Fruit fly (Drosophila melanogaster) whole organism, embryonic: Measurements from ENCODE around the gene ScpX.

Experiments used
- Atf-2 ChIP-seq: fragments of 200-800 bp; sonication (Bioruptor generic); optimal IDR thresholded peaks from 2 replicates; lab custom pipeline; 2016; ENCODE audit warnings: missing biosample characterization, missing genetic modification characterization
- Atf3 ChIP-seq: fragments of 200-800 bp; sonication (Bioruptor generic); optimal IDR thresholded peaks from 3 replicates; lab custom pipeline; 2016; ENCODE audit warnings: missing biosample characterization, missing genetic modification characterization
- B-H2 ChIP-seq: fragments of 200-800 bp; sonication (Bioruptor generic); optimal IDR thresholded peaks from 2 replicates; lab custom pipeline; 2018; ENCODE audit warnings: missing biosample characterization, mild to moderate bottlenecking, missing genetic modification characterization
- CG10431 ChIP-seq: fragments of 200-800 bp; sonication (Bioruptor generic); optimal IDR thresholded peaks from 3 replicates; lab custom pipeline; 2018; ENCODE audit warnings: missing biosample characterization, mild to moderate bottlenecking, missing genetic modification characterization
- CG10543 ChIP-seq: fragments of 200-800 bp; sonication (Bioruptor generic); optimal IDR thresholded peaks from 3 replicates; lab custom pipeline; 2017; ENCODE audit warnings: missing biosample characterization, mild to moderate bottlenecking, missing genetic modification characterization, moderate library complexity
- CG11456 ChIP-seq: fragments of 200-800 bp; sonication (Bioruptor generic); IDR thresholded peaks from 3 replicates; pipeline ENCODE4 v1.3.6; 2022; ENCODE audit warnings: missing biosample characterization, missing genetic modification characterization
- CG12659 ChIP-seq: fragments of 200-800 bp; sonication (Bioruptor generic); optimal IDR thresholded peaks from 3 replicates; lab custom pipeline; 2017; ENCODE audit warnings: mild to moderate bottlenecking, missing biosample characterization, missing genetic modification reagents, missing genetic modification characterization
- CG12744 ChIP-seq: fragments of 200-800 bp; sonication (Bioruptor generic); optimal IDR thresholded peaks from 2 replicates; lab custom pipeline; 2016; ENCODE audit warnings: missing biosample characterization, missing genetic modification characterization
- CG12942 ChIP-seq: fragments of 200-800 bp; sonication (Bioruptor generic); optimal IDR thresholded peaks from 3 replicates; lab custom pipeline; 2016; ENCODE audit warnings: missing biosample characterization, missing genetic modification characterization
- CG13287 ChIP-seq: fragments of 200-800 bp; sonication (Bioruptor generic); IDR thresholded peaks from 2 replicates; pipeline ENCODE4 v1.3.6; 2022; ENCODE audit warnings: missing biosample characterization, missing genetic modification characterization; ENCODE audit not compliant: partially characterized antibody
- CG14014 ChIP-seq: fragments of 200-800 bp; sonication (Bioruptor generic); IDR thresholded peaks from 2 replicates; pipeline ENCODE4 v1.3.6; 2022; ENCODE audit warnings: missing biosample characterization, missing genetic modification characterization
- CG15011 ChIP-seq: fragments of 200-800 bp; sonication (Bioruptor generic); optimal IDR thresholded peaks from 3 replicates; lab custom pipeline; 2018; ENCODE audit warnings: missing biosample characterization, mild to moderate bottlenecking, missing genetic modification characterization
- CG15601 ChIP-seq: fragments of 200-800 bp; sonication (Bioruptor generic); optimal IDR thresholded peaks from 3 replicates; lab custom pipeline; 2019; ENCODE audit warnings: missing biosample characterization, mild to moderate bottlenecking, missing genetic modification characterization, moderate library complexity
- CG16863 ChIP-seq: fragments of 200-800 bp; sonication (Bioruptor generic); optimal IDR thresholded peaks from 3 replicates; lab custom pipeline; 2016; ENCODE audit warnings: missing biosample characterization, missing genetic modification characterization
- CG17385 ChIP-seq: fragments of 200-800 bp; sonication (Bioruptor generic); optimal IDR thresholded peaks from 3 replicates; lab custom pipeline; 2018; ENCODE audit warnings: missing biosample characterization, mild to moderate bottlenecking, missing genetic modification characterization
- CG3065 ChIP-seq: fragments of 200-800 bp; sonication (Bioruptor generic); optimal IDR thresholded peaks from 2 replicates; lab custom pipeline; 2016; ENCODE audit warnings: missing biosample characterization, missing genetic modification characterization
- CG3995 ChIP-seq: fragments of 200-800 bp; sonication (Bioruptor generic); optimal IDR thresholded peaks from 3 replicates; lab custom pipeline; 2016; ENCODE audit warnings: missing biosample characterization, missing genetic modification characterization
- CG4617 ChIP-seq: fragments of 200-800 bp; sonication (Bioruptor generic); optimal IDR thresholded peaks from 3 replicates; lab custom pipeline; 2016; ENCODE audit warnings: missing biosample characterization, missing genetic modification characterization, borderline replicate concordance
- CG4730 ChIP-seq: fragments of 200-800 bp; sonication (Bioruptor generic); IDR thresholded peaks from 2 replicates; pipeline ENCODE4 v1.3.6; 2022; ENCODE audit warnings: missing biosample characterization, missing genetic modification characterization
- CG6254 ChIP-seq: fragments of 200-800 bp; sonication (Bioruptor generic); optimal IDR thresholded peaks from 3 replicates; lab custom pipeline; 2017; ENCODE audit warnings: mild to moderate bottlenecking, missing biosample characterization, missing genetic modification reagents, missing genetic modification characterization
- CG6654 ChIP-seq: fragments of 200-800 bp; sonication (Bioruptor generic); optimal IDR thresholded peaks from 2 replicates; lab custom pipeline; 2017; ENCODE audit warnings: missing biosample characterization, mild to moderate bottlenecking, missing genetic modification characterization
- CG6689 ChIP-seq: fragments of 200-800 bp; sonication (Bioruptor generic); IDR thresholded peaks from 2 replicates; pipeline ENCODE4 v1.3.6; 2022; ENCODE audit warnings: missing biosample characterization, missing genetic modification characterization
- CG8281 ChIP-seq: fragments of 200-800 bp; sonication (Bioruptor generic); optimal IDR thresholded peaks from 2 replicates; lab custom pipeline; 2018; ENCODE audit warnings: missing biosample characterization, mild to moderate bottlenecking, missing genetic modification characterization, moderate library complexity
- CG9727 ChIP-seq: fragments of 200-800 bp; sonication (Bioruptor generic); optimal IDR thresholded peaks from 3 replicates; lab custom pipeline; 2017; ENCODE audit warnings: missing biosample characterization, mild to moderate bottlenecking, missing genetic modification characterization
- Chrac-16 ChIP-seq: fragments of 200-800 bp; sonication (Bioruptor generic); optimal IDR thresholded peaks from 3 replicates; lab custom pipeline; 2016; ENCODE audit warnings: missing biosample characterization, missing genetic modification characterization
- D ChIP-seq, 2 experiments: fragments of 200-800 bp in 1 of 2; fragments of >200 bp in 1 of 2; sonication (Bioruptor generic) in 1 of 2; optimal IDR thresholded peaks; 2 replicates in 1 of 2; 3 replicates in 1 of 2; lab custom pipeline; 2017; ENCODE audit warnings: mild to moderate bottlenecking in 1 of 2, missing biosample characterization in 1 of 2, missing genetic modification characterization in 1 of 2, missing genetic modification reagents in 1 of 2
- D19A ChIP-seq: fragments of 200-800 bp; optimal IDR thresholded peaks from 3 replicates; lab custom pipeline; 2019; ENCODE audit warnings: missing biosample characterization, mild to moderate bottlenecking, missing genetic modification characterization, moderate library complexity
- Dip3 ChIP-seq: fragments of 200-800 bp; sonication (Bioruptor generic); optimal IDR thresholded peaks from 3 replicates; lab custom pipeline; 2016; ENCODE audit warnings: missing biosample characterization, missing genetic modification characterization
- Fer2 ChIP-seq: fragments of 200-800 bp; sonication (Bioruptor generic); optimal IDR thresholded peaks from 2 replicates; lab custom pipeline; 2018; ENCODE audit warnings: missing biosample characterization, mild to moderate bottlenecking, missing genetic modification characterization, moderate library complexity
- HHEX ChIP-seq: fragments of 200-800 bp; sonication (Bioruptor generic); optimal IDR thresholded peaks from 3 replicates; lab custom pipeline; 2017; ENCODE audit warnings: missing biosample characterization, mild to moderate bottlenecking, missing genetic modification characterization, missing genetic modification reagents
- HLH54F ChIP-seq: fragments of 200-800 bp; sonication (Bioruptor generic); optimal IDR thresholded peaks from 3 replicates; lab custom pipeline; 2016; ENCODE audit warnings: missing biosample characterization, missing genetic modification characterization
- Hand ChIP-seq: fragments of 200-800 bp; sonication (Bioruptor generic); optimal IDR thresholded peaks from 2 replicates; lab custom pipeline; 2017; ENCODE audit warnings: mild to moderate bottlenecking, missing biosample characterization, missing genetic modification reagents, missing genetic modification characterization
- NFAT ChIP-seq: fragments of 200-800 bp; sonication (Bioruptor generic); IDR thresholded peaks from 2 replicates; pipeline ENCODE4 v1.3.6; 2022; ENCODE audit warnings: missing biosample characterization, missing genetic modification characterization
- Side ChIP-seq: fragments of 200-800 bp; sonication (Bioruptor generic); optimal IDR thresholded peaks from 2 replicates; lab custom pipeline; 2016; ENCODE audit warnings: missing biosample characterization, missing genetic modification characterization
- Taf1 ChIP-seq: fragments of 200-800 bp; sonication (Bioruptor generic); IDR thresholded peaks from 2 replicates; pipeline ENCODE4 v1.3.6; 2022; ENCODE audit warnings: missing biosample characterization, missing genetic modification characterization
- ara ChIP-seq: fragments of 200-800 bp; sonication (Bioruptor generic); IDR thresholded peaks from 2 replicates; pipeline ENCODE4 v1.3.6; 2022; ENCODE audit warnings: missing biosample characterization, missing genetic modification characterization
- bab2 ChIP-seq: fragments of 200-800 bp; sonication (Bioruptor generic); optimal IDR thresholded peaks from 2 replicates; lab custom pipeline; 2016; ENCODE audit warnings: missing biosample characterization, missing genetic modification characterization
- dpn ChIP-seq, 2 experiments: fragments of 200-800 bp; sonication (Bioruptor generic); optimal IDR thresholded peaks; 3 replicates each; lab custom pipeline; 2016; ENCODE audit warnings: missing biosample characterization in 2 of 2, missing genetic modification characterization in 2 of 2
- ems ChIP-seq: fragments of 200-800 bp; sonication (Bioruptor generic); optimal IDR thresholded peaks from 3 replicates; lab custom pipeline; 2016; ENCODE audit warnings: missing biosample characterization, missing genetic modification characterization
- nmo ChIP-seq: fragments of 200-800 bp; sonication (Bioruptor generic); optimal IDR thresholded peaks from 2 replicates; lab custom pipeline; 2018; ENCODE audit warnings: missing biosample characterization, mild to moderate bottlenecking, missing genetic modification characterization, moderate library complexity
- odd ChIP-seq: fragments of 200-800 bp; sonication (Bioruptor generic); optimal IDR thresholded peaks from 2 replicates; lab custom pipeline; 2017; ENCODE audit warnings: missing biosample characterization, mild to moderate bottlenecking, missing genetic modification characterization
- pb ChIP-seq: fragments of 200-800 bp; sonication (Bioruptor generic); optimal IDR thresholded peaks from 3 replicates; lab custom pipeline; 2016; ENCODE audit warnings: missing biosample characterization, missing genetic modification characterization
- psq ChIP-seq: fragments of 200-800 bp; sonication (Bioruptor generic); optimal IDR thresholded peaks from 2 replicates; lab custom pipeline; 2017; ENCODE audit warnings: missing biosample characterization, missing genetic modification characterization
- salm ChIP-seq: fragments of 200-800 bp; sonication (Bioruptor generic); optimal IDR thresholded peaks from 2 replicates; lab custom pipeline; 2018; ENCODE audit warnings: missing biosample characterization, mild to moderate bottlenecking, missing genetic modification characterization
- sd ChIP-seq: fragments of 200-800 bp; sonication (Bioruptor generic); optimal IDR thresholded peaks from 3 replicates; lab custom pipeline; 2018; ENCODE audit warnings: missing biosample characterization, mild to moderate bottlenecking, missing genetic modification characterization, moderate library complexity
- sima ChIP-seq: fragments of 200-800 bp; sonication (Bioruptor generic); optimal IDR thresholded peaks from 2 replicates; lab custom pipeline; 2016; ENCODE audit warnings: missing biosample characterization, missing genetic modification characterization
- stc ChIP-seq: fragments of 200-800 bp; sonication (Bioruptor generic); IDR thresholded peaks from 2 replicates; pipeline ENCODE4 v1.3.6; 2022; ENCODE audit warnings: missing biosample characterization, missing genetic modification characterization
- tap ChIP-seq: fragments of 200-800 bp; optimal IDR thresholded peaks from 3 replicates; lab custom pipeline; 2019; ENCODE audit warnings: missing biosample characterization, mild to moderate bottlenecking, missing genetic modification characterization, moderate library complexity
- trem ChIP-seq: fragments of 200-800 bp; optimal IDR thresholded peaks from 3 replicates; lab custom pipeline; 2019; ENCODE audit warnings: missing biosample characterization, mild to moderate bottlenecking, missing genetic modification characterization, moderate library complexity

Gene ScpX

DNA sequence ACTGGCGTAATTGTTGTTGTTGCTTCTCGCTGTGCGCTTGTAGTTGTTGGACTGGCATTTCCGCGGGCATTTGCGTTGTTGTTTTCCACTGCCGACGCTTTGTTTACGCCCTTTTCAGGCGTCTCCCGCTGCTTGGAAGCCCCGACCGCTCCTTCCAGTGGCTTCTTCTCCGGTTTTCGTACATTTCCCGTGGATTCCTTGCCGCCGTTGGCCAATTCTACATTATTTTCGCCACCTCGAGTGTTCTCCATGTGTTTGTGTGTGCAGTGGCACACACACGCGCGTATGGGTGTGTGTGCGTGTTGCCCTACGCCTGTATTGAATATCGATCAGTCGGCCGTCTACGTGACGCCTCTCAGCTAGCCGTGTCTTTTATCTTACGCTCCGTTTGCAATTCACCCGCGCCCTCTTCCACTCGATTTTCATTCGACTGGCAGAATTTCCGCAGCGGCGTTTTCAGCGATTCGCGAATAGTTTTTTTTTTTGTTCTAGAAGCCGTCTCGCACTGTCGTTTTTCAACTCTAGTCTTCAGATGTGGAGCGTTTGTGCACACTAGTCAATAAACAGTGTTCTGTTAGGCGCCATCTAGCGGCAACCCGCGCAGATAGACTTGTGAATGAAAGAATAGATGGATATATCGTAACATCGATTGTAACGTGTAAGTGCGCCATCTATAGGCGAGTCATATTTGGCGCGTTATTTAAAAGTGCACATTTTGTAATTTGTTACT, 8.3 kb downstream of the ScpX start, which contains the start of gene CG10600 (continued):
- TF ChIP-seq nmo (GFP tag; lab: Kevin White, UChicago) (peak; percentile 62), CG9727 (GFP tag; lab: Kevin White, UChicago) (peak; percentile 48), sd (tag; lab: Kevin White, UChicago) (no peak), CG12744 (GFP tag; lab: Kevin White, UChicago) (peak; percentile 89), CG12659 (peak; percentile 93), CG6254 (GFP tag; lab: Kevin White, UChicago) (peak; percentile 28), Atf-2 (peak; percentile 74), tap (tag; lab: Kevin White, UChicago) (peak; percentile 18), CG4617 (GFP tag; lab: Kevin White, UChicago) (peak; percentile 99), bab2 (GFP tag; lab: Kevin White, UChicago) (peak; percentile 84), salm (tag; lab: Kevin White, UChicago) (no peak), CG11456 (GFP tag; lab: Robert Waterston, UW) (peak; percentile 92), Side (GFP tag; lab: Kevin White, UChicago) (peak; percentile 90), psq (GFP tag; lab: Kevin White, UChicago) (peak; percentile 69), HHEX (GFP tag; lab: Kevin White, UChicago) (peak; percentile 77), CG13287 (GFP tag; lab: Robert Waterston, UW) (peak; percentile 90), Chrac-16 (GFP tag; lab: Kevin White, UChicago) (peak; percentile 79), CG10431 (GFP tag; lab: Kevin White, UChicago) (peak; percentile 35), CG16863 (peak; percentile 64), CG3065 (GFP tag; lab: Kevin White, UChicago) (peak; percentile 84), Hand (GFP tag; lab: Kevin White, UChicago) (no peak), Fer2 (tag; lab: Kevin White, UChicago) (peak; percentile 41), pb (GFP tag; lab: Kevin White, UChicago) (peak; percentile 86), CG6654 (GFP tag; lab: Kevin White, UChicago) (no peak), D19A (tag; lab: Kevin White, UChicago) (no peak), NFAT (GFP tag; lab: Robert Waterston, UW) (peak; percentile 88), CG4730 (GFP tag; lab: Robert Waterston, UW) (peak; percentile 58), trem (tag; lab: Kevin White, UChicago) (peak; percentile 90), Dip3 (peak; percentile 91), CG15601 (tag; lab: Kevin White, UChicago) (peak; percentile 78), CG3995 (GFP tag; lab: Kevin White, UChicago) (peak; percentile 94), Taf1 (peak; percentile 52), dpn (GFP tag; optimal IDR thresholded peaks at IDR 0.05; lab: Kevin White, UChicago) (peak; percentile 90 to 91), Atf3 (GFP tag; lab: Kevin White, UChicago) (peak; percentile 84), ems (GFP tag; lab: Kevin White, UChicago) (peak; percentile 86), CG10543 (GFP tag; lab: Kevin White, UChicago) (peak; percentile 75), CG8281 (tag; lab: Kevin White, UChicago) (no peak), B-H2 (peak; percentile 91), HLH54F (peak; percentile 90), CG12942 (GFP tag; lab: Kevin White, UChicago) (peak; percentile 86), CG15011 (GFP tag; lab: Kevin White, UChicago) (no peak), CG6689 (GFP tag; lab: Robert Waterston, UW) (0 out of 2 replicates have a peak, but pooled peaks have one; percentile 14), stc (GFP tag; lab: Robert Waterston, UW) (peak; percentile 47; the same call in 1 of the 2 replicates), CG14014 (GFP tag; lab: Robert Waterston, UW) (peak; percentile 55), CG17385 (GFP tag; lab: Kevin White, UChicago) (peak; percentile 68), odd (GFP tag; lab: Kevin White, UChicago) (peak; percentile 36), D (optimal IDR thresholded peaks at IDR 0.05; lab: Kevin White, UChicago) (no peak), D (GFP tag; optimal IDR thresholded peaks at IDR 0.05; lab: Kevin White, UChicago) (peak; percentile 58), ara (GFP tag; lab: Robert Waterston, UW) (peak; percentile 47), sima (GFP tag; lab: Kevin White, UChicago) (peak; percentile 34)
